Worm (Caenorhabditis elegans) whole organism, L1 larva: ENCODE data around the gene F54G2.1.
A peak's percentile ranks its signal among the peaks of the same experiment; 100 is the strongest.

Source experiments
- C16A3.4 ChIP-seq: fragments of 150-350 bp; optimal IDR thresholded peaks from 2 replicates; lab custom pipeline; 2014; ENCODE audit warnings: missing biosample characterization, missing genetic modification characterization
- Y116A8C.19 ChIP-seq: sonication (generic microtip); optimal IDR thresholded peaks from 2 replicates; lab custom pipeline; 2016; ENCODE audit warnings: missing compliant biosample characterization, missing genetic modification characterization, borderline replicate concordance
- aly-2 ChIP-seq: fragments of 150-350 bp; optimal IDR thresholded peaks from 2 replicates; lab custom pipeline; 2014; ENCODE audit warnings: missing biosample characterization, missing genetic modification characterization
- ama-1 ChIP-seq: fragments of 150-350 bp; optimal IDR thresholded peaks from 2 replicates; lab custom pipeline; 2014
- blmp-1 ChIP-seq: fragments of 150-350 bp; optimal IDR thresholded peaks from 2 replicates; lab custom pipeline; 2014; ENCODE audit warnings: missing biosample characterization, missing genetic modification characterization
- ceh-63 ChIP-seq: fragments of 200-800 bp; sonication (Bioruptor generic); optimal IDR thresholded peaks from 2 replicates; lab custom pipeline; 2018; ENCODE audit warnings: mild to moderate bottlenecking, missing genetic modification characterization, missing compliant biosample characterization
- ceh-88 ChIP-seq: fragments of 200-800 bp; sonication (Bioruptor generic); IDR thresholded peaks from 2 replicates; pipeline ENCODE4 v1.3.6; 2022; ENCODE audit warnings: missing genetic modification characterization, missing compliant biosample characterization
- ces-1 ChIP-seq: fragments of 150-350 bp; optimal IDR thresholded peaks from 2 replicates; lab custom pipeline; 2014; ENCODE audit warnings: missing biosample characterization, missing genetic modification reagents, missing genetic modification characterization
- dpl-1 ChIP-seq, 3 experiments: fragments of 150-350 bp in 2 of 3; sonication (generic microtip) in 1 of 3; optimal IDR thresholded peaks; 2 replicates each; lab custom pipeline; 2014 to 2017; ENCODE audit warnings: missing biosample characterization in 3 of 3, missing genetic modification characterization in 3 of 3, missing genetic modification reagents in 3 of 3
- dsc-1 ChIP-seq: sonication (generic microtip); optimal IDR thresholded peaks from 2 replicates; lab custom pipeline; 2016; ENCODE audit warnings: mild to moderate bottlenecking, missing genetic modification characterization, missing compliant biosample characterization
- efl-1 ChIP-seq, 4 experiments: fragments of 150-350 bp; optimal IDR thresholded peaks in 3 of 4; peaks in 1 of 4; 1 replicate in 1 of 4; 2 replicates in 3 of 4; lab custom pipeline; 2014; ENCODE audit warnings: missing biosample characterization in 2 of 4, missing genetic modification characterization in 2 of 4, missing genetic modification reagents in 2 of 4
- egl-13 ChIP-seq: sonication (generic microtip); optimal IDR thresholded peaks from 2 replicates; lab custom pipeline; 2016; ENCODE audit warnings: missing genotype, missing genetic modification reagents, missing genetic modification characterization, missing compliant biosample characterization
- elt-2 ChIP-seq: sonication (generic microtip); optimal IDR thresholded peaks from 2 replicates; lab custom pipeline; 2016; ENCODE audit warnings: missing genetic modification characterization, mild to moderate bottlenecking, inconsistent platforms, missing compliant biosample characterization, missing genetic modification reagents
- fkh-8 ChIP-seq: sonication (generic microtip); optimal IDR thresholded peaks from 2 replicates; lab custom pipeline; 2016; ENCODE audit warnings: mild to moderate bottlenecking, missing genetic modification characterization, missing compliant biosample characterization
- fos-1 ChIP-seq: fragments of 150-350 bp; optimal IDR thresholded peaks from 2 replicates; lab custom pipeline; 2014; ENCODE audit warnings: missing biosample characterization, missing genetic modification characterization
- grh-1 ChIP-seq: fragments of 200-800 bp; sonication (Bioruptor generic); IDR thresholded peaks from 2 replicates; pipeline ENCODE4 v1.3.6; 2022; ENCODE audit warnings: missing genetic modification reagents, missing genetic modification characterization, missing compliant biosample characterization
- hlh-17 ChIP-seq: fragments of 200-800 bp; sonication (Bioruptor generic); optimal IDR thresholded peaks from 2 replicates; lab custom pipeline; 2018; ENCODE audit warnings: missing genetic modification characterization, mild to moderate bottlenecking, missing compliant biosample characterization, moderate library complexity, borderline replicate concordance
- hlh-4 ChIP-seq: sonication (generic microtip); optimal IDR thresholded peaks from 2 replicates; lab custom pipeline; 2016; ENCODE audit warnings: mild to moderate bottlenecking, missing genetic modification characterization, missing compliant biosample characterization
- hpl-2 ChIP-seq: fragments of 150-350 bp; optimal IDR thresholded peaks from 2 replicates; lab custom pipeline; 2014; ENCODE audit warnings: missing biosample characterization, missing genetic modification reagents, missing genetic modification characterization
- lin-14 ChIP-seq: fragments of 200-800 bp; sonication (Bioruptor generic); optimal IDR thresholded peaks from 2 replicates; lab custom pipeline; 2018; ENCODE audit warnings: mild to moderate bottlenecking, missing genetic modification characterization, moderate library complexity, missing compliant biosample characterization
- lin-15B ChIP-seq: fragments of 150-350 bp; sonication (generic microtip); optimal IDR thresholded peaks from 3 replicates; lab custom pipeline; 2014; ENCODE audit warnings: missing biosample characterization, missing genetic modification characterization
- lsy-2 ChIP-seq, 2 experiments: fragments of 150-350 bp; optimal IDR thresholded peaks; 2 replicates each; lab custom pipeline; 2014; ENCODE audit warnings: missing biosample characterization in 2 of 2, missing genetic modification characterization in 2 of 2
- mab-9 ChIP-seq: fragments of 200-800 bp; sonication (Bioruptor generic); IDR thresholded peaks from 2 replicates; pipeline ENCODE4 v1.3.6; 2022; ENCODE audit warnings: missing genetic modification reagents, missing genetic modification characterization, missing compliant biosample characterization
- mep-1 ChIP-seq: fragments of 150-350 bp; optimal IDR thresholded peaks from 2 replicates; lab custom pipeline; 2014; ENCODE audit warnings: missing biosample characterization, missing genetic modification characterization
- nhr-19 ChIP-seq: fragments of 200-800 bp; sonication (Bioruptor generic); conservative IDR thresholded peaks from 2 replicates; pipeline ENCODE4 v1.3.6; 2022; ENCODE audit warnings: missing genetic modification characterization, missing compliant biosample characterization
- nhr-237 ChIP-seq: fragments of 150-350 bp; optimal IDR thresholded peaks from 2 replicates; lab custom pipeline; 2014; ENCODE audit warnings: missing biosample characterization, missing genetic modification characterization
- nhr-76 ChIP-seq: sonication (generic microtip); optimal IDR thresholded peaks from 2 replicates; lab custom pipeline; 2017; ENCODE audit warnings: missing biosample characterization, missing genetic modification characterization
- nhr-77 ChIP-seq: fragments of 150-350 bp; optimal IDR thresholded peaks from 2 replicates; lab custom pipeline; 2014; ENCODE audit warnings: missing biosample characterization, missing genetic modification characterization
- nhr-85 ChIP-seq: sonication (generic microtip); peaks from one replicate; lab custom pipeline; 2016; ENCODE audit warnings: missing genetic modification characterization, inconsistent platforms, missing compliant biosample characterization
- nhr-90 ChIP-seq: sonication (generic microtip); optimal IDR thresholded peaks from 2 replicates; lab custom pipeline; 2016; ENCODE audit warnings: mild to moderate bottlenecking, missing genetic modification characterization, missing compliant biosample characterization; ENCODE audit not compliant: poor library complexity
- pag-3 ChIP-seq: sonication (generic microtip); optimal IDR thresholded peaks from 2 replicates; lab custom pipeline; 2017; ENCODE audit warnings: missing genetic modification characterization, mild to moderate bottlenecking, missing compliant biosample characterization, antibody characterized with exemption, borderline replicate concordance; ENCODE audit not compliant: insufficient read depth
- pax-3 ChIP-seq: fragments of 200-800 bp; sonication (Bioruptor generic); optimal IDR thresholded peaks from 2 replicates; lab custom pipeline; 2018; ENCODE audit warnings: mild to moderate bottlenecking, missing genetic modification characterization, moderate library complexity, missing compliant biosample characterization
- pqm-1 ChIP-seq: sonication (generic microtip); optimal IDR thresholded peaks from 3 replicates; lab custom pipeline; 2017; ENCODE audit warnings: missing biosample characterization, missing genetic modification characterization
- rnt-1 ChIP-seq: sonication (generic microtip); optimal IDR thresholded peaks from 2 replicates; lab custom pipeline; 2016; ENCODE audit warnings: mild to moderate bottlenecking, missing genetic modification characterization, moderate library complexity, missing compliant biosample characterization
- snpc-4 ChIP-seq: fragments of 150-350 bp; optimal IDR thresholded peaks from 2 replicates; lab custom pipeline; 2014; ENCODE audit warnings: missing biosample characterization, missing genetic modification characterization
- snu-23 ChIP-seq: sonication (generic microtip); optimal IDR thresholded peaks from 2 replicates; lab custom pipeline; 2016; ENCODE audit warnings: missing genetic modification characterization, missing compliant biosample characterization
- sox-4 ChIP-seq: sonication (generic microtip); optimal IDR thresholded peaks from 2 replicates; lab custom pipeline; 2016; ENCODE audit warnings: missing genetic modification characterization, missing compliant biosample characterization
- sptf-1 ChIP-seq: fragments of 150-350 bp; optimal IDR thresholded peaks from 2 replicates; lab custom pipeline; 2014; ENCODE audit warnings: missing biosample characterization, missing genetic modification characterization
- sup-37 ChIP-seq: fragments of 200-800 bp; sonication (Bioruptor generic); optimal IDR thresholded peaks from 2 replicates; lab custom pipeline; 2018; ENCODE audit warnings: mild to moderate bottlenecking, missing genetic modification characterization, missing compliant biosample characterization
- swsn-7 ChIP-seq: sonication (generic microtip); optimal IDR thresholded peaks from 2 replicates; lab custom pipeline; 2016; ENCODE audit warnings: missing genetic modification characterization, missing compliant biosample characterization
- unc-130 ChIP-seq: fragments of 150-350 bp; optimal IDR thresholded peaks from 2 replicates; lab custom pipeline; 2017; ENCODE audit warnings: missing biosample characterization, missing genetic modification characterization, inconsistent platforms
- unc-62 ChIP-seq: fragments of 150-350 bp; optimal IDR thresholded peaks from 2 replicates; lab custom pipeline; 2014; ENCODE audit warnings: missing biosample characterization, missing genetic modification reagents, missing genetic modification characterization
- unc-98 ChIP-seq: fragments of 200-800 bp; sonication (Bioruptor generic); IDR thresholded peaks from 2 replicates; pipeline ENCODE4 v1.3.6; 2022; ENCODE audit warnings: missing genetic modification characterization, missing compliant biosample characterization
- vab-15 ChIP-seq: sonication (generic microtip); optimal IDR thresholded peaks from 2 replicates; lab custom pipeline; 2017; ENCODE audit warnings: missing genotype, mild to moderate bottlenecking, missing genetic modification characterization, missing compliant biosample characterization
- ztf-11 ChIP-seq, 2 experiments: sonication (generic microtip); optimal IDR thresholded peaks; 2 replicates each; lab custom pipeline; 2016 to 2017; ENCODE audit warnings: missing genetic modification characterization in 2 of 2, missing biosample characterization in 1 of 2, missing compliant biosample characterization in 1 of 2

F54G2.1 gene

ce11 chrX:2705809-2706378 lies 41.7 kb upstream of the F54G2.1 start, which contains the start of gene igcm-3:
Gene igcm-3 (minus strand): TSS chrX:2705859.
- TF ChIP-seq blmp-1 (tag; lab: Kevin White, UChicago) (peak; percentile 29), lin-14 (GFP tag; lab: Kevin White, UChicago) (peak; percentile 4), nhr-85 (tag; lab: Kevin White, UChicago) (peak; percentile 41), ama-1 (no peak), sup-37 (no peak), hlh-17 (GFP tag; lab: Kevin White, UChicago) (no peak)

- TF ChIP-seq grh-1 (GFP tag; lab: Robert Waterston, UW) (no peak), nhr-237 (tag; lab: Kevin White, UChicago) (no peak), pax-3 (tag; lab: Kevin White, UChicago) (no peak), sox-4 (no peak), aly-2 (tag; lab: Kevin White, UChicago) (no peak), egl-13 (tag; lab: Kevin White, UChicago) (no peak), nhr-90 (tag; lab: Kevin White, UChicago) (no peak), hpl-2 (GFP tag; lab: Kevin White, UChicago) (no peak), lin-15B (tag; lab: Kevin White, UChicago) (no peak), Y116A8C.19 (tag; lab: Kevin White, UChicago) (no peak), mab-9 (GFP tag; lab: Robert Waterston, UW) (no peak), vab-15 (tag; lab: Kevin White, UChicago) (no peak), pqm-1 (tag; lab: Kevin White, UChicago) (no peak), snu-23 (GFP tag; lab: Kevin White, UChicago) (no peak), nhr-85 (tag; lab: Kevin White, UChicago) (no peak), fkh-8 (tag; lab: Kevin White, UChicago) (no peak), C16A3.4 (tag; lab: Kevin White, UChicago) (no peak), unc-130 (tag; lab: Kevin White, UChicago) (no peak), blmp-1 (tag; lab: Kevin White, UChicago) (peak; percentile 83), ama-1 (no peak), nhr-76 (tag; lab: Kevin White, UChicago) (no peak), rnt-1 (tag; lab: Kevin White, UChicago) (no peak), mep-1 (tag; lab: Kevin White, UChicago) (peak; percentile 16), unc-62 (GFP tag; lab: Kevin White, UChicago) (no peak), ztf-11 (tag; optimal IDR thresholded peaks at IDR 0.05; lab: Kevin White, UChicago) (no peak), ceh-63 (GFP tag; lab: Kevin White, UChicago) (no peak), hlh-4 (tag; lab: Kevin White, UChicago) (no peak), sptf-1 (tag; lab: Kevin White, UChicago) (no peak), lin-14 (GFP tag; lab: Kevin White, UChicago) (peak; percentile 16), pag-3 (tag; lab: Kevin White, UChicago) (no peak), efl-1 (optimal IDR thresholded peaks at IDR 0.05; lab: Kevin White, UChicago) (no peak), efl-1 (GFP tag; optimal IDR thresholded peaks at IDR 0.05 in 1 of 2; lab: Kevin White, UChicago) (peak in 1 of 2 experiments; percentile 84)
These were observed 40.8 kb upstream of the F54G2.1 start for ce11 chrX:2704768-2705486.

ce11 chrX:2703887-2704286 lies 39.7 kb upstream of the F54G2.1 start:
- TF ChIP-seq mep-1 (tag; lab: Kevin White, UChicago) (peak; percentile 2), ceh-88 (GFP tag; lab: Robert Waterston, UW) (no peak), nhr-237 (tag; lab: Kevin White, UChicago) (no peak), snu-23 (GFP tag; lab: Kevin White, UChicago) (no peak), ztf-11 (tag; optimal IDR thresholded peaks at IDR 0.05; lab: Kevin White, UChicago) (no peak), nhr-19 (GFP tag; lab: Robert Waterston, UW) (no peak), nhr-77 (tag; lab: Kevin White, UChicago) (no peak), dsc-1 (no peak), rnt-1 (tag; lab: Kevin White, UChicago) (peak; percentile 14), elt-2 (tag; lab: Kevin White, UChicago) (peak; percentile 22), snpc-4 (tag; lab: Kevin White, UChicago) (no peak), C16A3.4 (tag; lab: Kevin White, UChicago) (no peak), blmp-1 (tag; lab: Kevin White, UChicago) (peak; percentile 24), egl-13 (tag; lab: Kevin White, UChicago) (no peak), ces-1 (GFP tag; lab: Kevin White, UChicago) (no peak), mab-9 (GFP tag; lab: Robert Waterston, UW) (no peak), lsy-2 (tag; optimal IDR thresholded peaks at IDR 0.05; lab: Kevin White, UChicago) (no peak), dpl-1 (GFP tag; optimal IDR thresholded peaks at IDR 0.05; lab: Kevin White, UChicago) (no peak), fos-1 (tag; lab: Kevin White, UChicago) (no peak), unc-98 (GFP tag; lab: Robert Waterston, UW) (no peak), ceh-63 (GFP tag; lab: Kevin White, UChicago) (no peak), Y116A8C.19 (tag; lab: Kevin White, UChicago) (no peak), swsn-7 (tag; lab: Kevin White, UChicago) (no peak)
